Fruit fly (Drosophila melanogaster): ENCODE results near the gene Eip93F.

The Eip93F gene

dm6 chr3R:21937951-21938286 lies 11.0 kb upstream of the Eip93F start:
- no peak for TF ChIP-seq jim (GFP tag; optimal IDR thresholded peaks at IDR 0.05)
- TF ChIP-seq dmrt93B (GFP tag; optimal IDR thresholded peaks at IDR 0.05), result peak; percentile 16
- TF ChIP-seq OdsH (GFP tag; optimal IDR thresholded peaks at IDR 0.05), result no peak
- TF ChIP-seq HLH106 (tag; optimal IDR thresholded peaks at IDR 0.05), result peak; percentile 5
- peak; percentile 35 for TF ChIP-seq woc (GFP tag; optimal IDR thresholded peaks at IDR 0.05)
- peak in 1 of 2 experiments; percentile 12 for TF ChIP-seq foxo (GFP tag; optimal IDR thresholded peaks at IDR 0.05)
- no peak for TF ChIP-seq Jra (GFP tag; optimal IDR thresholded peaks at IDR 0.05)
- TF ChIP-seq psq (GFP tag; optimal IDR thresholded peaks at IDR 0.05), result peak; percentile 23
- TF ChIP-seq brk (GFP tag; optimal IDR thresholded peaks at IDR 0.05), result no peak

dm6 chr3R:21938464-21939095 lies 10.3 kb upstream of the Eip93F start:
- TF ChIP-seq dmrt93B (GFP tag; optimal IDR thresholded peaks at IDR 0.05), result no peak
- TF ChIP-seq h (GFP tag; optimal IDR thresholded peaks at IDR 0.05), result no peak
- TF ChIP-seq GATAd (GFP tag; optimal IDR thresholded peaks at IDR 0.05), result no peak
- TF ChIP-seq foxo (GFP tag; optimal IDR thresholded peaks at IDR 0.05), result no peak
- no peak for TF ChIP-seq Hnf4 (GFP tag; optimal IDR thresholded peaks at IDR 0.05)
- no peak for TF ChIP-seq OdsH (GFP tag; optimal IDR thresholded peaks at IDR 0.05)
- TF ChIP-seq Sp1 (GFP tag; optimal IDR thresholded peaks at IDR 0.05), result peak; percentile 55
- TF ChIP-seq Rel (GFP tag; optimal IDR thresholded peaks at IDR 0.05), result no peak
- TF ChIP-seq Rel (tag; optimal IDR thresholded peaks at IDR 0.05), result peak; percentile 29
- TF ChIP-seq Hr78 (GFP tag; optimal IDR thresholded peaks at IDR 0.05), result no peak
- TF ChIP-seq CrebA (GFP tag; optimal IDR thresholded peaks at IDR 0.05; ENCODE audit: borderline replicate concordance), result peak; percentile 26
- no peak for TF ChIP-seq lola (GFP tag; optimal IDR thresholded peaks at IDR 0.05)
- no peak for TF ChIP-seq dsf (GFP tag; optimal IDR thresholded peaks at IDR 0.05; ENCODE audit: borderline replicate concordance)
- peak; percentile 45 for TF ChIP-seq psq (GFP tag; optimal IDR thresholded peaks at IDR 0.05)
- TF ChIP-seq rgr (GFP tag; optimal IDR thresholded peaks at IDR 0.05), result no peak
- peak; percentile 29 for TF ChIP-seq jim (GFP tag; optimal IDR thresholded peaks at IDR 0.05)

- TF ChIP-seq usp (GFP tag; optimal IDR thresholded peaks at IDR 0.05) (no peak), rgr (GFP tag; optimal IDR thresholded peaks at IDR 0.05) (no peak), Sp1 (GFP tag; optimal IDR thresholded peaks at IDR 0.05) (no peak)
Measured at dm6 chr3R:21939110-21939509, 9.8 kb upstream of the Eip93F start.

- TF ChIP-seq fru (GFP tag; optimal IDR thresholded peaks at IDR 0.05), result no peak
- TF ChIP-seq Sp1 (GFP tag; optimal IDR thresholded peaks at IDR 0.05), result no peak
- no peak for TF ChIP-seq HLH106 (tag; optimal IDR thresholded peaks at IDR 0.05)
- TF ChIP-seq GATAd (GFP tag; optimal IDR thresholded peaks at IDR 0.05), result no peak
- no peak for TF ChIP-seq psq (GFP tag; optimal IDR thresholded peaks at IDR 0.05)
- TF ChIP-seq Vsx2 (GFP tag; optimal IDR thresholded peaks at IDR 0.05; ENCODE audit: partially characterized antibody), result no peak
- TF ChIP-seq dmrt93B (GFP tag; optimal IDR thresholded peaks at IDR 0.05), result no peak
- TF ChIP-seq tai (GFP tag; optimal IDR thresholded peaks at IDR 0.05), result no peak
- no peak for TF ChIP-seq Hr78 (GFP tag; optimal IDR thresholded peaks at IDR 0.05)
- TF ChIP-seq dsf (GFP tag; optimal IDR thresholded peaks at IDR 0.05; ENCODE audit: borderline replicate concordance), result no peak
- TF ChIP-seq CG32264 (GFP tag; optimal IDR thresholded peaks at IDR 0.05), result no peak
- TF ChIP-seq Hr83 (GFP tag; optimal IDR thresholded peaks at IDR 0.05; ENCODE audit: poor library complexity, severe bottlenecking), result no peak
- no peak for TF ChIP-seq sage (GFP tag; optimal IDR thresholded peaks at IDR 0.05)
- no peak for TF ChIP-seq Hnf4 (GFP tag; optimal IDR thresholded peaks at IDR 0.05)
- TF ChIP-seq OdsH (GFP tag; optimal IDR thresholded peaks at IDR 0.05), result no peak
- no peak for TF ChIP-seq jim (GFP tag; optimal IDR thresholded peaks at IDR 0.05)
- no peak for TF ChIP-seq pan (optimal IDR thresholded peaks at IDR 0.05)
Measured at dm6 chr3R:21940172-21940571, 8.7 kb upstream of the Eip93F start.

- TF ChIP-seq Hr83 (GFP tag; optimal IDR thresholded peaks at IDR 0.05; ENCODE audit: poor library complexity, severe bottlenecking) (peak; percentile 35), Sp1 (GFP tag; optimal IDR thresholded peaks at IDR 0.05) (no peak)
Measured at dm6 chr3R:21940884-21941390, 8.0 kb upstream of the Eip93F start.

- peak; percentile 85 for TF ChIP-seq br (GFP tag; optimal IDR thresholded peaks at IDR 0.05)
- peak; percentile 88 for TF ChIP-seq ey (GFP tag; optimal IDR thresholded peaks at IDR 0.05)
- no peak for TF ChIP-seq sage (GFP tag; optimal IDR thresholded peaks at IDR 0.05)
- no peak for TF ChIP-seq tai (GFP tag; optimal IDR thresholded peaks at IDR 0.05)
- peak; percentile 57 for TF ChIP-seq Jra (GFP tag; optimal IDR thresholded peaks at IDR 0.05)
- peak; percentile 23 for TF ChIP-seq GATAd (GFP tag; optimal IDR thresholded peaks at IDR 0.05)
- no peak for TF ChIP-seq Rel (GFP tag; optimal IDR thresholded peaks at IDR 0.05)
- no peak for TF ChIP-seq Rel (tag; optimal IDR thresholded peaks at IDR 0.05)
- peak; percentile 78 for TF ChIP-seq Hnf4 (GFP tag; optimal IDR thresholded peaks at IDR 0.05)
- TF ChIP-seq dmrt93B (GFP tag; optimal IDR thresholded peaks at IDR 0.05), result peak; percentile 86
- peak; percentile 89 for TF ChIP-seq Sp1 (GFP tag; optimal IDR thresholded peaks at IDR 0.05)
- TF ChIP-seq jim (GFP tag; optimal IDR thresholded peaks at IDR 0.05), result no peak
- TF ChIP-seq Mio (GFP tag; optimal IDR thresholded peaks at IDR 0.05), result peak; percentile 22
- peak; percentile 88 for TF ChIP-seq fru (GFP tag; optimal IDR thresholded peaks at IDR 0.05)
- TF ChIP-seq Myc (optimal IDR thresholded peaks at IDR 0.05), result no peak
- peak; percentile 88 for TF ChIP-seq rgr (GFP tag; optimal IDR thresholded peaks at IDR 0.05)
- peak; percentile 69 for TF ChIP-seq Dfd (GFP tag; optimal IDR thresholded peaks at IDR 0.05)
- no peak for TF ChIP-seq usp (GFP tag; optimal IDR thresholded peaks at IDR 0.05)
- TF ChIP-seq woc (GFP tag; optimal IDR thresholded peaks at IDR 0.05), result peak; percentile 76
- TF ChIP-seq psq (GFP tag; optimal IDR thresholded peaks at IDR 0.05), result peak; percentile 90
- peak; percentile 38 for TF ChIP-seq CG32264 (GFP tag; optimal IDR thresholded peaks at IDR 0.05)
- peak in 1 of 2 experiments; percentile 88 for TF ChIP-seq foxo (GFP tag; optimal IDR thresholded peaks at IDR 0.05)
- peak; percentile 48 for TF ChIP-seq brk (GFP tag; optimal IDR thresholded peaks at IDR 0.05)
- no peak for TF ChIP-seq lola (GFP tag; optimal IDR thresholded peaks at IDR 0.05)
- peak; percentile 92 for TF ChIP-seq HLH106 (tag; optimal IDR thresholded peaks at IDR 0.05)
- peak; percentile 89 for TF ChIP-seq OdsH (GFP tag; optimal IDR thresholded peaks at IDR 0.05)
Measured at dm6 chr3R:21941426-21941924, 7.4 kb upstream of the Eip93F start.
